Fruit fly (Drosophila melanogaster) whole organism, embryonic: ENCODE data around the gene CG14104.

Source experiments
- CG10321 ChIP-seq: fragments of 200-800 bp; sonication (Bioruptor generic); IDR thresholded peaks from 2 replicates; pipeline ENCODE4 v1.3.6; 2022; ENCODE audit warnings: missing biosample characterization, missing genetic modification characterization
- CG12299 ChIP-seq: fragments of 200-800 bp; sonication (Bioruptor generic); optimal IDR thresholded peaks from 2 replicates; lab custom pipeline; 2018; ENCODE audit warnings: missing biosample characterization, mild to moderate bottlenecking, missing genetic modification characterization
- CG12391 ChIP-seq: fragments of 200-800 bp; sonication (Bioruptor generic); optimal IDR thresholded peaks from 3 replicates; lab custom pipeline; 2018; ENCODE audit warnings: missing biosample characterization, mild to moderate bottlenecking, missing genetic modification characterization, moderate library complexity
- CG13123 ChIP-seq: fragments of 200-800 bp; sonication (Bioruptor generic); optimal IDR thresholded peaks from 2 replicates; lab custom pipeline; 2016; ENCODE audit warnings: missing biosample characterization, missing genetic modification characterization
- CG13894 ChIP-seq: fragments of 200-800 bp; sonication (Bioruptor generic); optimal IDR thresholded peaks from 3 replicates; lab custom pipeline; 2018; ENCODE audit warnings: missing biosample characterization, mild to moderate bottlenecking, missing genetic modification characterization, moderate library complexity
- CG14441 ChIP-seq: fragments of 200-800 bp; sonication (Bioruptor generic); IDR thresholded peaks from 2 replicates; pipeline ENCODE4 v1.3.6; 2022; ENCODE audit warnings: missing biosample characterization, missing genetic modification characterization
- CG2116 ChIP-seq: fragments of 200-800 bp; sonication (Bioruptor generic); optimal IDR thresholded peaks from 3 replicates; lab custom pipeline; 2018; ENCODE audit warnings: missing biosample characterization, mild to moderate bottlenecking, missing genetic modification characterization
- CG2120 ChIP-seq: fragments of 200-800 bp; sonication (Bioruptor generic); optimal IDR thresholded peaks from 3 replicates; lab custom pipeline; 2016; ENCODE audit warnings: missing biosample characterization, missing genetic modification characterization
- CG31388 ChIP-seq: fragments of 200-800 bp; sonication (Bioruptor generic); optimal IDR thresholded peaks from 2 replicates; lab custom pipeline; 2016; ENCODE audit warnings: missing biosample characterization, missing genetic modification characterization
- CG34422 ChIP-seq: fragments of 200-800 bp; sonication (Bioruptor generic); IDR thresholded peaks from 3 replicates; pipeline ENCODE4 v1.3.6; 2022; ENCODE audit warnings: missing biosample characterization, missing genetic modification characterization
- CG43689 ChIP-seq: fragments of 200-800 bp; sonication (Bioruptor generic); IDR thresholded peaks from 2 replicates; pipeline ENCODE4 v1.3.6; 2022; ENCODE audit warnings: missing biosample characterization, missing genetic modification characterization
- CG6854 ChIP-seq: fragments of 200-800 bp; sonication (Bioruptor generic); optimal IDR thresholded peaks from 3 replicates; lab custom pipeline; 2017; ENCODE audit warnings: missing biosample characterization, mild to moderate bottlenecking, missing genetic modification characterization
- CG7556 ChIP-seq: fragments of 200-800 bp; sonication (Bioruptor generic); optimal IDR thresholded peaks from 2 replicates; lab custom pipeline; 2017; ENCODE audit warnings: missing biosample characterization, mild to moderate bottlenecking, missing genetic modification characterization
- CG7839 ChIP-seq: fragments of 200-800 bp; sonication (Bioruptor generic); optimal IDR thresholded peaks from 3 replicates; lab custom pipeline; 2018; ENCODE audit warnings: missing biosample characterization, mild to moderate bottlenecking, missing genetic modification characterization, moderate library complexity
- CG8281 ChIP-seq: fragments of 200-800 bp; sonication (Bioruptor generic); optimal IDR thresholded peaks from 2 replicates; lab custom pipeline; 2018; ENCODE audit warnings: missing biosample characterization, mild to moderate bottlenecking, missing genetic modification characterization, moderate library complexity
- CrebB ChIP-seq: fragments of 200-800 bp; sonication (Bioruptor generic); optimal IDR thresholded peaks from 3 replicates; lab custom pipeline; 2018; ENCODE audit warnings: missing biosample characterization, mild to moderate bottlenecking, missing genetic modification characterization
- E2f2 ChIP-seq: fragments of 200-800 bp; sonication (Bioruptor generic); IDR thresholded peaks from 2 replicates; pipeline ENCODE4 v1.3.6; 2022; ENCODE audit warnings: missing biosample characterization, missing genetic modification characterization
- Eip74EF ChIP-seq, 2 experiments: fragments of 200-800 bp in 1 of 2; fragments of >200 bp in 1 of 2; sonication (Bioruptor generic) in 1 of 2; optimal IDR thresholded peaks; 2 replicates each; lab custom pipeline; 2017 to 2019; ENCODE audit warnings: missing biosample characterization in 2 of 2, missing genetic modification characterization in 2 of 2, mild to moderate bottlenecking in 1 of 2, moderate library complexity in 1 of 2
- HLH4C ChIP-seq: fragments of 200-800 bp; sonication (Bioruptor generic); IDR thresholded peaks from 3 replicates; pipeline ENCODE4 v1.3.6; 2022; ENCODE audit warnings: missing biosample characterization, missing genetic modification characterization; ENCODE audit not compliant: partially characterized antibody
- HLHmδ ChIP-seq: fragments of 200-800 bp; sonication (Bioruptor generic); optimal IDR thresholded peaks from 2 replicates; lab custom pipeline; 2018; ENCODE audit warnings: missing biosample characterization, mild to moderate bottlenecking, missing genetic modification characterization, moderate library complexity
- Hand ChIP-seq: fragments of 200-800 bp; sonication (Bioruptor generic); optimal IDR thresholded peaks from 2 replicates; lab custom pipeline; 2017; ENCODE audit warnings: mild to moderate bottlenecking, missing biosample characterization, missing genetic modification reagents, missing genetic modification characterization
- Hr51 ChIP-seq, 2 experiments: fragments of 200-800 bp; sonication (Bioruptor generic); optimal IDR thresholded peaks; 2 replicates in 1 of 2; 3 replicates in 1 of 2; lab custom pipeline; 2016 to 2018; ENCODE audit warnings: missing biosample characterization in 2 of 2, missing genetic modification characterization in 2 of 2, mild to moderate bottlenecking in 1 of 2, moderate library complexity in 1 of 2
- Hr78 ChIP-seq, 2 experiments: fragments of 200-800 bp in 1 of 2; fragments of >200 bp in 1 of 2; sonication (Bioruptor generic) in 1 of 2; optimal IDR thresholded peaks; 2 replicates each; lab custom pipeline; 2017 to 2019; ENCODE audit warnings: missing biosample characterization in 2 of 2, missing genetic modification characterization in 2 of 2, mild to moderate bottlenecking in 1 of 2, moderate library complexity in 1 of 2
- Kr ChIP-seq: fragments of 200-800 bp; sonication (Bioruptor generic); optimal IDR thresholded peaks from 2 replicates; lab custom pipeline; 2017; ENCODE audit warnings: missing biosample characterization, mild to moderate bottlenecking, missing genetic modification characterization
- Med ChIP-seq: fragments of 200-800 bp; sonication (Bioruptor generic); peaks from one replicate; lab custom pipeline; 2016; ENCODE audit warnings: missing biosample characterization, missing genetic modification characterization, mild to moderate bottlenecking, inconsistent platforms, moderate library complexity
- NC2α ChIP-seq: fragments of 200-800 bp; sonication (Bioruptor generic); optimal IDR thresholded peaks from 2 replicates; lab custom pipeline; 2016; ENCODE audit warnings: missing biosample characterization, missing genetic modification characterization
- PHDP ChIP-seq: fragments of 200-800 bp; sonication (Bioruptor generic); optimal IDR thresholded peaks from 3 replicates; lab custom pipeline; 2018; ENCODE audit warnings: missing biosample characterization, mild to moderate bottlenecking, missing genetic modification characterization, moderate library complexity
- Rx ChIP-seq: fragments of 200-800 bp; sonication (Bioruptor generic); IDR thresholded peaks from 2 replicates; pipeline ENCODE4 v1.3.6; 2022; ENCODE audit warnings: missing biosample characterization, missing genetic modification characterization
- Spps ChIP-seq: fragments of 200-800 bp; sonication (Bioruptor generic); optimal IDR thresholded peaks from 2 replicates; lab custom pipeline; 2018; ENCODE audit warnings: missing biosample characterization, mild to moderate bottlenecking, missing genetic modification characterization
- TFAM ChIP-seq: fragments of 200-800 bp; sonication (Bioruptor generic); optimal IDR thresholded peaks from 2 replicates; lab custom pipeline; 2017; ENCODE audit warnings: missing biosample characterization, missing genetic modification characterization, inconsistent platforms
- Trl ChIP-seq, 3 experiments: fragments of >200 bp in 2 of 3; fragments of 200-800 bp in 1 of 3; sonication (Bioruptor generic) in 1 of 3; optimal IDR thresholded peaks; 2 replicates in 1 of 3; 3 replicates in 2 of 3; lab custom pipeline; 2016 to 2017; ENCODE audit warnings: missing biosample characterization in 1 of 3, missing genetic modification characterization in 1 of 3
- YL-1 ChIP-seq: fragments of 200-800 bp; sonication (Bioruptor generic); optimal IDR thresholded peaks from 3 replicates; lab custom pipeline; 2017; ENCODE audit warnings: missing biosample characterization, mild to moderate bottlenecking, missing genetic modification characterization
- br ChIP-seq: fragments of >200 bp; optimal IDR thresholded peaks from 2 replicates; lab custom pipeline; 2017
- chinmo ChIP-seq: fragments of 200-800 bp; sonication (Bioruptor generic); IDR thresholded peaks from 4 replicates; pipeline ENCODE4 v1.3.6; 2022; ENCODE audit warnings: missing biosample characterization, missing genetic modification characterization; ENCODE audit not compliant: partially characterized antibody
- crc ChIP-seq: fragments of 200-800 bp; sonication (Bioruptor generic); optimal IDR thresholded peaks from 2 replicates; lab custom pipeline; 2016; ENCODE audit warnings: missing biosample characterization, missing genetic modification characterization
- croc ChIP-seq: fragments of 200-800 bp; sonication (Bioruptor generic); conservative IDR thresholded peaks from 3 replicates; pipeline ENCODE4 v1.3.6; 2022; ENCODE audit warnings: missing biosample characterization, missing genetic modification characterization
- da ChIP-seq: fragments of 200-800 bp; sonication (Bioruptor generic); optimal IDR thresholded peaks from 2 replicates; lab custom pipeline; 2016; ENCODE audit warnings: missing biosample characterization, missing genetic modification characterization
- ewg ChIP-seq: fragments of 200-800 bp; sonication (Bioruptor generic); optimal IDR thresholded peaks from 3 replicates; lab custom pipeline; 2017; ENCODE audit warnings: mild to moderate bottlenecking, missing biosample characterization, missing genetic modification reagents, missing genetic modification characterization
- ham ChIP-seq: fragments of 200-800 bp; sonication (Bioruptor generic); IDR thresholded peaks from 2 replicates; pipeline ENCODE4 v1.3.6; 2022; ENCODE audit warnings: missing biosample characterization, missing genetic modification characterization
- kah ChIP-seq: fragments of 200-800 bp; sonication (Bioruptor generic); optimal IDR thresholded peaks from 2 replicates; lab custom pipeline; 2018; ENCODE audit warnings: missing biosample characterization, mild to moderate bottlenecking, missing genetic modification characterization
- nerfin-1 ChIP-seq: fragments of 200-800 bp; sonication (Bioruptor generic); optimal IDR thresholded peaks from 3 replicates; lab custom pipeline; 2019; ENCODE audit warnings: missing biosample characterization, mild to moderate bottlenecking, missing genetic modification characterization, moderate library complexity
- nom ChIP-seq: fragments of 200-800 bp; sonication (Bioruptor generic); optimal IDR thresholded peaks from 2 replicates; lab custom pipeline; 2017; ENCODE audit warnings: missing biosample characterization, missing genetic modification characterization, mild to moderate bottlenecking, moderate library complexity, missing genetic modification reagents
- pzg ChIP-seq: fragments of 200-800 bp; sonication (Bioruptor generic); optimal IDR thresholded peaks from 3 replicates; lab custom pipeline; 2018; ENCODE audit warnings: missing biosample characterization, mild to moderate bottlenecking, missing genetic modification characterization, moderate library complexity
- seq ChIP-seq: fragments of 200-800 bp; sonication (Bioruptor generic); IDR thresholded peaks from 2 replicates; pipeline ENCODE4 v1.3.6; 2022; ENCODE audit warnings: missing biosample characterization, missing genetic modification characterization
- shn ChIP-seq: fragments of 200-800 bp; sonication (Bioruptor generic); optimal IDR thresholded peaks from 3 replicates; lab custom pipeline; 2016; ENCODE audit warnings: missing biosample characterization, missing genetic modification characterization
- sisA ChIP-seq: fragments of 200-800 bp; sonication (Bioruptor generic); IDR thresholded peaks from 2 replicates; pipeline ENCODE4 v1.3.6; 2022; ENCODE audit warnings: missing biosample characterization, missing genetic modification characterization
- sna ChIP-seq: fragments of 200-800 bp; sonication (Bioruptor generic); IDR thresholded peaks from 2 replicates; pipeline ENCODE4 v1.3.6; 2022; ENCODE audit warnings: missing biosample characterization, missing genetic modification characterization; ENCODE audit not compliant: partially characterized antibody
- wek ChIP-seq: fragments of 200-800 bp; sonication (Bioruptor generic); optimal IDR thresholded peaks from 3 replicates; lab custom pipeline; 2018; ENCODE audit warnings: missing biosample characterization, mild to moderate bottlenecking, missing genetic modification characterization, moderate library complexity

The CG14104 gene

dm6 chr3L:19818701-19819100 lies 11.7 kb upstream of the CG14104 start (continued):
- TF ChIP-seq CG6854 (GFP tag; lab: Kevin White, UChicago) (no peak), seq (GFP tag; lab: Robert Waterston, UW) (peak; percentile 28; the same call in 1 of the 2 replicates), CrebB (tag; lab: Kevin White, UChicago) (no peak), ewg (GFP tag; lab: Kevin White, UChicago) (peak; percentile 92), sna (no peak), nerfin-1 (peak; percentile 3), CG7556 (GFP tag; lab: Kevin White, UChicago) (no peak), CG13894 (no peak), Spps (no peak), CG34422 (GFP tag; lab: Robert Waterston, UW) (peak; percentile 10; the same call in 1 of the 3 replicates), chinmo (0 out of 4 replicates have a peak, but pooled peaks have one; percentile 13), Med (GFP tag; lab: Kevin White, UChicago) (no peak), YL-1 (GFP tag; lab: Kevin White, UChicago) (peak; percentile 33), CG2120 (no peak), pzg (GFP tag; lab: Kevin White, UChicago) (peak; percentile 23), E2f2 (GFP tag; lab: Robert Waterston, UW) (peak; percentile 23; the same call in 1 of the 2 replicates), Trl (optimal IDR thresholded peaks at IDR 0.05; lab: Kevin White, UChicago) (no peak), Trl (GFP tag; optimal IDR thresholded peaks at IDR 0.05; lab: Kevin White, UChicago) (no peak), Hr78 (GFP tag; optimal IDR thresholded peaks at IDR 0.05; lab: Kevin White, UChicago) (no peak), br (lab: Kevin White, UChicago) (no peak), nom (GFP tag; lab: Kevin White, UChicago) (peak; percentile 10), CG12299 (tag; lab: Kevin White, UChicago) (no peak), HLH4C (GFP tag; lab: Robert Waterston, UW) (peak; percentile 20; the same call in 1 of the 3 replicates)
- TF ChIP-seq, all 482 proteins: peak for 23

dm6 chr3L:19817807-19818531 lies 11.0 kb upstream of the CG14104 start, which contains the start of the genes Fibp and Deaf1:
Fibp (minus strand) TSS chr3L:19817967.
Deaf1 (plus strand) TSS chr3L:19818174.
- TF ChIP-seq kah (no peak), Hr51 (GFP tag; optimal IDR thresholded peaks at IDR 0.05; lab: Kevin White, UChicago) (peak; percentile 73 to 82), CG43689 (GFP tag; lab: Robert Waterston, UW) (no peak), wek (GFP tag; lab: Kevin White, UChicago) (no peak), CG7839 (tag; lab: Kevin White, UChicago) (peak; percentile 74), sisA (GFP tag; lab: Robert Waterston, UW) (peak; percentile 71), PHDP (tag; lab: Kevin White, UChicago) (peak; percentile 68), CG14441 (peak; percentile 57; the same call in 1 of the 2 replicates), ham (GFP tag; lab: Robert Waterston, UW) (no peak), CG2116 (peak; percentile 69), shn (peak; percentile 86), Kr (GFP tag; lab: Kevin White, UChicago) (no peak), HLHmδ (GFP tag; lab: Kevin White, UChicago) (no peak), Rx (GFP tag; lab: Robert Waterston, UW) (no peak; the same call in 1 of the 2 replicates), NC2α (GFP tag; lab: Kevin White, UChicago) (peak; percentile 40), croc (no peak; the same call in 2 of the 3 replicates), da (GFP tag; lab: Kevin White, UChicago) (peak; percentile 69), TFAM (no peak), crc (peak; percentile 53), CG12391 (tag; lab: Kevin White, UChicago) (peak; percentile 88), CG13123 (GFP tag; lab: Kevin White, UChicago) (peak; percentile 63), CG31388 (GFP tag; lab: Kevin White, UChicago) (peak; percentile 49), Hand (GFP tag; lab: Kevin White, UChicago) (no peak), CG8281 (tag; lab: Kevin White, UChicago) (peak; percentile 41), Eip74EF (GFP tag; optimal IDR thresholded peaks at IDR 0.05; lab: Kevin White, UChicago) (peak in 1 of 2 experiments; percentile 3), CG10321 (GFP tag; lab: Robert Waterston, UW) (no peak), pzg (GFP tag; lab: Kevin White, UChicago) (peak; percentile 80)
